Fruit fly (Drosophila melanogaster): ENCODE data around the gene CG31262.
A peak's percentile ranks its signal among the peaks of the same experiment; 100 is the strongest.

CG31262 gene

dm6 chr3R:17222974-17223373 lies at the start of gene CG31262:
Gene CG31262 (minus strand): TSS chr3R:17223074.
- no peak for TF ChIP-seq noc (tag; optimal IDR thresholded peaks at IDR 0.05)

- TF ChIP-seq noc (tag; optimal IDR thresholded peaks at IDR 0.05) = no peak
Measured at dm6 chr3R:17264949-17265348, 42.1 kb upstream of the CG31262 start, which contains the start of the genes beat-IIb and CG44257. Gene beat-IIb (minus strand): TSS chr3R:17265049. Gene CG44257 (plus strand): TSS chr3R:17265278.

dm6 chr3R:17254029-17254428 lies 31.2 kb upstream of the CG31262 start, which contains the start of gene CG44259:
Gene CG44259 (minus strand): TSS chr3R:17254129.
- TF ChIP-seq noc (tag; optimal IDR thresholded peaks at IDR 0.05) = no peak

- TF ChIP-seq noc (tag; optimal IDR thresholded peaks at IDR 0.05) = no peak
Measured at dm6 chr3R:17251271-17251670, 28.4 kb upstream of the CG31262 start.

dm6 chr3R:17249233-17249632 lies 26.4 kb upstream of the CG31262 start:
- no peak for TF ChIP-seq noc (tag; optimal IDR thresholded peaks at IDR 0.05)

dm6 chr3R:17247699-17248098 lies 24.8 kb upstream of the CG31262 start:
- TF ChIP-seq noc (tag; optimal IDR thresholded peaks at IDR 0.05) = no peak

- no peak for TF ChIP-seq noc (tag; optimal IDR thresholded peaks at IDR 0.05)
Measured at dm6 chr3R:17236936-17237335, 14.1 kb upstream of the CG31262 start.

dm6 chr3R:17231579-17231978 lies 8.7 kb upstream of the CG31262 start:
- no peak for TF ChIP-seq noc (tag; optimal IDR thresholded peaks at IDR 0.05)

- peak; percentile 69 for TF ChIP-seq noc (tag; optimal IDR thresholded peaks at IDR 0.05)
Measured at dm6 chr3R:17219927-17220326, 2.9 kb downstream of the CG31262 start.

- TF ChIP-seq noc (tag; optimal IDR thresholded peaks at IDR 0.05) = no peak
Measured at dm6 chr3R:17209990-17210389, 12.9 kb downstream of the CG31262 start.

dm6 chr3R:17206782-17207181 lies 16.1 kb downstream of the CG31262 start:
- no peak for TF ChIP-seq noc (tag; optimal IDR thresholded peaks at IDR 0.05)

dm6 chr3R:17202080-17202785 lies 20.6 kb downstream of the CG31262 start, which contains the start of gene Mur89F:
Gene Mur89F (minus strand): TSS chr3R:17202130.
- TF ChIP-seq noc (tag; optimal IDR thresholded peaks at IDR 0.05) = no peak

dm6 chr3R:17197599-17197998 lies 25.3 kb downstream of the CG31262 start:
- TF ChIP-seq noc (tag; optimal IDR thresholded peaks at IDR 0.05) = no peak

dm6 chr3R:17193657-17194056 lies 29.2 kb downstream of the CG31262 start:
- no peak for TF ChIP-seq noc (tag; optimal IDR thresholded peaks at IDR 0.05)

- TF ChIP-seq noc (tag; optimal IDR thresholded peaks at IDR 0.05) = no peak
Measured at dm6 chr3R:17192009-17192408, 30.9 kb downstream of the CG31262 start.

- TF ChIP-seq noc (tag; optimal IDR thresholded peaks at IDR 0.05) = no peak
Measured at dm6 chr3R:17178140-17178539, 44.7 kb downstream of the CG31262 start.

Measured in whole organism, larva.